Fruit fly (Drosophila melanogaster): ENCODE measurements around the gene Spp.

Spp gene

DNA sequence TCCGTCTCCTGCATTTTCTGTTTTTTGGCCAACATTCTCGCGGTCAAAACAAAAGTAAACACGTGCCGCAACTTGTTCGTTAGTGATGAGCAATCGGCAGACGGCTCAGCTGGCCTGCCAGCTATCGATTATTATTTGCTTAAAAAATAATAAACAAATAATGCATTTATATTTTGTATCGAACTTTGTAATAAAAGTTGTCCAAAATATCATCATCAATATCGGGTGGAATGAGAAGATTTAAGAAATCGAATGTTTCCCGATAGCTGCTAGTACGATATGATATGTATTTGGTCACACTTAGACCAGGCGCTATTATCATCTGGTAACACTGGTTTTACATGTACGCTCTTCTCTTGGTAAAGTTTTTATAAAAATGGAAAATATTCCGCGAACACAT, 23.6 kb upstream of the Spp start, which contains the start of the genes Nle and Sf3b1 (continued):
- peak; percentile 68 for TF ChIP-seq Elba2 (GFP tag; optimal IDR thresholded peaks at IDR 0.05)
- no peak for TF ChIP-seq Ravus (GFP tag; IDR thresholded peaks at IDR 0.05)
- TF ChIP-seq CG12155 (GFP tag; optimal IDR thresholded peaks at IDR 0.05), result peak; percentile 37
- peak; percentile 13 for TF ChIP-seq pnt (GFP tag; optimal IDR thresholded peaks at IDR 0.05)
- TF ChIP-seq B-H2 (GFP tag; optimal IDR thresholded peaks at IDR 0.05), result no peak
- TF ChIP-seq CG12071 (GFP tag; optimal IDR thresholded peaks at IDR 0.05), result no peak
- TF ChIP-seq cas (GFP tag; IDR thresholded peaks at IDR 0.05), result no peak
- no peak for TF ChIP-seq CG5953 (GFP tag; IDR thresholded peaks at IDR 0.05)
- TF ChIP-seq NC2α (GFP tag; optimal IDR thresholded peaks at IDR 0.05), result no peak
- no peak for TF ChIP-seq lbe (GFP tag; optimal IDR thresholded peaks at IDR 0.05)
- TF ChIP-seq MBD-R2 (GFP tag; IDR thresholded peaks at IDR 0.05), result peak; percentile 81
- no peak for TF ChIP-seq CG2678 (tag; optimal IDR thresholded peaks at IDR 0.05)
- TF ChIP-seq CG8290 (GFP tag; optimal IDR thresholded peaks at IDR 0.05), result no peak
- no peak for TF ChIP-seq CG8290 (tag; optimal IDR thresholded peaks at IDR 0.05)
- peak; percentile 0 for TF ChIP-seq Bteb2 (GFP tag; optimal IDR thresholded peaks at IDR 0.05)
- TF ChIP-seq Spps (tag; optimal IDR thresholded peaks at IDR 0.05), result peak; percentile 31
- no peak for TF ChIP-seq ATbp (GFP tag; optimal IDR thresholded peaks at IDR 0.05)
- TF ChIP-seq CG6791 (GFP tag; IDR thresholded peaks at IDR 0.05; ENCODE audit: partially characterized antibody), result peak; percentile 85
- TF ChIP-seq ftz-f1 (GFP tag; optimal IDR thresholded peaks at IDR 0.05), result peak; percentile 20
- TF ChIP-seq CG3407 (GFP tag; optimal IDR thresholded peaks at IDR 0.05), result no peak
- TF ChIP-seq nau (GFP tag; optimal IDR thresholded peaks at IDR 0.05), result no peak
- no peak for TF ChIP-seq jing (GFP tag; optimal IDR thresholded peaks at IDR 0.05)
- TF ChIP-seq ap (GFP tag; IDR thresholded peaks at IDR 0.05), result no peak
- no peak for TF ChIP-seq Antp (GFP tag; optimal IDR thresholded peaks at IDR 0.05)
- TF ChIP-seq schlank (tag; optimal IDR thresholded peaks at IDR 0.05), result no peak
- TF ChIP-seq btn (GFP tag; optimal IDR thresholded peaks at IDR 0.05), result no peak
- TF ChIP-seq sna (GFP tag; IDR thresholded peaks at IDR 0.05; ENCODE audit: partially characterized antibody), result peak; percentile 97
- no peak for TF ChIP-seq ham (GFP tag; IDR thresholded peaks at IDR 0.05)
- peak; percentile 97 for TF ChIP-seq cwo (GFP tag; optimal IDR thresholded peaks at IDR 0.05)
- no peak for TF ChIP-seq fd96Cb (tag; optimal IDR thresholded peaks at IDR 0.05)
- no peak for TF ChIP-seq z (GFP tag; IDR thresholded peaks at IDR 0.05)
- peak; percentile 35 for TF ChIP-seq CG1233 (GFP tag; optimal IDR thresholded peaks at IDR 0.05)
- peak; percentile 17 for TF ChIP-seq CG9609 (GFP tag; optimal IDR thresholded peaks at IDR 0.05)
- peak; percentile 36 for TF ChIP-seq dmrt11E (tag; optimal IDR thresholded peaks at IDR 0.05)
- peak; percentile 44 for TF ChIP-seq grau (tag; optimal IDR thresholded peaks at IDR 0.05)
- peak; percentile 60 for TF ChIP-seq CoRest (tag; optimal IDR thresholded peaks at IDR 0.05)
- no peak for TF ChIP-seq tup (GFP tag; optimal IDR thresholded peaks at IDR 0.05)
- TF ChIP-seq CG17802 (tag; optimal IDR thresholded peaks at IDR 0.05), result no peak
- TF ChIP-seq Hand (GFP tag; optimal IDR thresholded peaks at IDR 0.05), result no peak
- peak; percentile 18 for TF ChIP-seq CG9727 (GFP tag; optimal IDR thresholded peaks at IDR 0.05)
- no peak for TF ChIP-seq CG4282 (GFP tag; optimal IDR thresholded peaks at IDR 0.05)
- TF ChIP-seq Myb (GFP tag; optimal IDR thresholded peaks at IDR 0.05), result peak; percentile 9
- peak; percentile 80 for TF ChIP-seq CG2120 (GFP tag; optimal IDR thresholded peaks at IDR 0.05)
- peak; percentile 9 for TF ChIP-seq CG12236 (GFP tag; optimal IDR thresholded peaks at IDR 0.05)
- peak; percentile 80 for TF ChIP-seq sens (GFP tag)
- TF ChIP-seq MTF-1 (GFP tag; optimal IDR thresholded peaks at IDR 0.05; ENCODE audit: borderline replicate concordance), result no peak
- TF ChIP-seq br (optimal IDR thresholded peaks at IDR 0.05), result no peak
- TF ChIP-seq CG11093 (GFP tag; IDR thresholded peaks at IDR 0.05), result no peak
- TF ChIP-seq odd (GFP tag; optimal IDR thresholded peaks at IDR 0.05), result no peak
- no peak for TF ChIP-seq Doc2 (GFP tag; IDR thresholded peaks at IDR 0.05)
- TF ChIP-seq CG10979 (tag; optimal IDR thresholded peaks at IDR 0.05), result peak; percentile 47
- peak; percentile 48 for TF ChIP-seq Mes4 (GFP tag; optimal IDR thresholded peaks at IDR 0.05)
- TF ChIP-seq unpg (GFP tag; optimal IDR thresholded peaks at IDR 0.05), result no peak

All from whole organism, embryonic.